Worm (Caenorhabditis elegans): Measurements from ENCODE around the gene C25A11.2.

Gene C25A11.2

ce11 chrX:9117541-9117940 lies 3.7 kb downstream of the C25A11.2 start:
- TF ChIP-seq C04F5.9 (tag; optimal IDR thresholded peaks at IDR 0.05): no peak
- TF ChIP-seq ama-1 (optimal IDR thresholded peaks at IDR 0.05): no peak
- no peak for TF ChIP-seq lir-3 (tag; optimal IDR thresholded peaks at IDR 0.05; ENCODE audit: poor library complexity)
- no peak for TF ChIP-seq nhr-19 (GFP tag; conservative IDR thresholded peaks at IDR 0.05)
- peak in 1 of 2 experiments; percentile 56 for TF ChIP-seq efl-1 (optimal IDR thresholded peaks at IDR 0.05)
- no peak for TF ChIP-seq efl-1 (GFP tag; optimal IDR thresholded peaks at IDR 0.05 in 1 of 2)
- TF ChIP-seq mab-9 (GFP tag; IDR thresholded peaks at IDR 0.05): no peak
- no peak for TF ChIP-seq sox-4 (tag; optimal IDR thresholded peaks at IDR 0.05)
- peak in 1 of 3 experiments; percentile 27 for TF ChIP-seq dpl-1 (GFP tag; optimal IDR thresholded peaks at IDR 0.05)
- no peak for TF ChIP-seq fkh-8 (tag; optimal IDR thresholded peaks at IDR 0.05)
- no peak for TF ChIP-seq tbx-2 (tag; optimal IDR thresholded peaks at IDR 0.05)
- no peak for TF ChIP-seq nhr-47 (tag; optimal IDR thresholded peaks at IDR 0.05)
- no peak for TF ChIP-seq skn-1 (tag; optimal IDR thresholded peaks at IDR 0.05)
- TF ChIP-seq F16B12.6 (tag; optimal IDR thresholded peaks at IDR 0.05): no peak
- TF ChIP-seq Y116A8C.19 (tag; optimal IDR thresholded peaks at IDR 0.05; ENCODE audit: borderline replicate concordance): no peak
- TF ChIP-seq sptf-1 (tag; optimal IDR thresholded peaks at IDR 0.05): no peak

ce11 chrX:9118741-9119140 lies 4.9 kb downstream of the C25A11.2 start:
- peak; percentile 32 to 46 for TF ChIP-seq efl-1 (optimal IDR thresholded peaks at IDR 0.05)
- peak in 1 of 2 experiments; percentile 92 for TF ChIP-seq efl-1 (GFP tag; optimal IDR thresholded peaks at IDR 0.05 in 1 of 2)
- peak; percentile 23; the same call in 1 of the 2 replicates for TF ChIP-seq nhr-19 (GFP tag; conservative IDR thresholded peaks at IDR 0.05)
- peak; percentile 13 for TF ChIP-seq lin-14 (GFP tag; optimal IDR thresholded peaks at IDR 0.05)
- peak; percentile 84 for TF ChIP-seq nhr-85 (tag)

- TF ChIP-seq C04F5.9 (tag; optimal IDR thresholded peaks at IDR 0.05): no peak
- TF ChIP-seq nhr-71 (tag; optimal IDR thresholded peaks at IDR 0.05): no peak
- no peak for TF ChIP-seq isw-1 (GFP tag; IDR thresholded peaks at IDR 0.05)
- no peak for TF ChIP-seq pqm-1 (tag; optimal IDR thresholded peaks at IDR 0.05)
- no peak for TF ChIP-seq lin-15B (tag; optimal IDR thresholded peaks at IDR 0.05)
- TF ChIP-seq elt-2 (tag; optimal IDR thresholded peaks at IDR 0.05): no peak
- TF ChIP-seq F16B12.6 (tag; optimal IDR thresholded peaks at IDR 0.05): no peak
- TF ChIP-seq nhr-237 (tag; optimal IDR thresholded peaks at IDR 0.05): no peak
- TF ChIP-seq mep-1 (tag; optimal IDR thresholded peaks at IDR 0.05): no peak
- TF ChIP-seq dsc-1 (tag; optimal IDR thresholded peaks at IDR 0.05): no peak
- no peak for TF ChIP-seq nhr-85 (tag)
- TF ChIP-seq C34B4.2 (tag; optimal IDR thresholded peaks at IDR 0.05): no peak
- no peak for TF ChIP-seq ama-1 (optimal IDR thresholded peaks at IDR 0.05)
- TF ChIP-seq lir-3 (tag; optimal IDR thresholded peaks at IDR 0.05; ENCODE audit: poor library complexity): no peak
- no peak for TF ChIP-seq aly-2 (tag; optimal IDR thresholded peaks at IDR 0.05)
- TF ChIP-seq pax-3 (tag; optimal IDR thresholded peaks at IDR 0.05): no peak
- TF ChIP-seq irx-1 (tag; optimal IDR thresholded peaks at IDR 0.05): no peak
- no peak for TF ChIP-seq efl-3 (GFP tag; optimal IDR thresholded peaks at IDR 0.05)
- TF ChIP-seq vab-15 (tag; optimal IDR thresholded peaks at IDR 0.05): no peak
These were observed 23.5 kb downstream of the C25A11.2 start, which contains the start of gene B0563.6 for ce11 chrX:9137402-9137801. B0563.6 (plus strand) TSS chrX:9137702.

ce11 chrX:9145848-9146247 lies 32.0 kb downstream of the C25A11.2 start, which contains the start of gene B0563.5:
B0563.5 (plus strand) TSS chrX:9146148.
- no peak for TF ChIP-seq unc-86 (tag; optimal IDR thresholded peaks at IDR 0.05)
- no peak for TF ChIP-seq irx-1 (tag; optimal IDR thresholded peaks at IDR 0.05)
- no peak for TF ChIP-seq mab-9 (GFP tag; IDR thresholded peaks at IDR 0.05)
- no peak for TF ChIP-seq nhr-19 (GFP tag; conservative IDR thresholded peaks at IDR 0.05)
- no peak for TF ChIP-seq ceh-88 (GFP tag; IDR thresholded peaks at IDR 0.05)
- TF ChIP-seq efl-3 (GFP tag; optimal IDR thresholded peaks at IDR 0.05): no peak
- no peak for TF ChIP-seq F16B12.6 (tag; optimal IDR thresholded peaks at IDR 0.05)
- TF ChIP-seq fos-1 (tag; optimal IDR thresholded peaks at IDR 0.05): no peak
- TF ChIP-seq hlh-4 (tag; optimal IDR thresholded peaks at IDR 0.05): no peak
- no peak for TF ChIP-seq efl-1 (optimal IDR thresholded peaks at IDR 0.05)
- TF ChIP-seq efl-1 (GFP tag; optimal IDR thresholded peaks at IDR 0.05 in 1 of 2): no peak
- no peak for TF ChIP-seq fkh-10 (GFP tag; optimal IDR thresholded peaks at IDR 0.05)
- TF ChIP-seq pax-3 (tag; optimal IDR thresholded peaks at IDR 0.05): no peak
- TF ChIP-seq lin-39 (tag; optimal IDR thresholded peaks at IDR 0.05): no peak
- TF ChIP-seq swsn-7 (tag; optimal IDR thresholded peaks at IDR 0.05): no peak
- no peak for TF ChIP-seq mep-1 (tag; optimal IDR thresholded peaks at IDR 0.05)
